Fruit fly (Drosophila melanogaster) whole organism, embryonic: ENCODE data around the gene CG14913.

Experiments used
- CG4424 ChIP-seq: fragments of 200-800 bp; sonication (Bioruptor generic); optimal IDR thresholded peaks from 3 replicates; lab custom pipeline; 2016; ENCODE audit warnings: missing biosample characterization, missing genetic modification characterization
- Opbp ChIP-seq: fragments of 200-800 bp; sonication (Bioruptor generic); IDR thresholded peaks from 3 replicates; pipeline ENCODE4 v1.3.6; 2022; ENCODE audit warnings: missing biosample characterization, missing genetic modification characterization; ENCODE audit not compliant: partially characterized antibody
- fru ChIP-seq: fragments of >200 bp; optimal IDR thresholded peaks from 2 replicates; lab custom pipeline; 2017
- kay ChIP-seq: fragments of 200-800 bp; sonication (Bioruptor generic); optimal IDR thresholded peaks from 2 replicates; lab custom pipeline; 2016; ENCODE audit warnings: missing biosample characterization, missing genetic modification characterization
- vfl ChIP-seq: fragments of 200-800 bp; sonication (Bioruptor generic); optimal IDR thresholded peaks from 2 replicates; lab custom pipeline; 2016; ENCODE audit warnings: missing biosample characterization, missing genetic modification characterization

dm6 chr2L:11032285-11032970 lies 15.6 kb downstream of the CG14913 start:
- no peak for TF ChIP-seq CG4424 (GFP tag; lab: Kevin White, UChicago)
- no peak for TF ChIP-seq vfl (GFP tag; lab: Kevin White, UChicago)
- no peak for TF ChIP-seq fru (lab: Kevin White, UChicago)
- TF ChIP-seq kay (GFP tag; lab: Kevin White, UChicago), result no peak
- no peak for TF ChIP-seq Opbp (GFP tag; lab: Robert Waterston, UW)
